Worm (Caenorhabditis elegans): Measurements from ENCODE around the gene K06G5.3.

- TF ChIP-seq lin-38 (GFP tag; IDR thresholded peaks at IDR 0.05) (no peak), attf-4 (tag; optimal IDR thresholded peaks at IDR 0.05) (no peak), unc-130 (GFP tag; optimal IDR thresholded peaks at IDR 0.05) (no peak), dpl-1 (GFP tag; optimal IDR thresholded peaks at IDR 0.05) (no peak)
These were observed 17.1 kb upstream of the K06G5.3 start for ce11 chrX:14240205-14240604.

Measured in whole organism, L4 larva.